Fruit fly (Drosophila melanogaster) whole organism, prepupa: ENCODE measurements around the gene CG14383.
A peak's percentile ranks its signal among the peaks of the same experiment; 100 is the strongest.

Experiments used
- Blimp-1 ChIP-seq: fragments of 200-800 bp; sonication (Bioruptor generic); optimal IDR thresholded peaks from 3 replicates; lab custom pipeline; 2017; ENCODE audit warnings: missing biosample characterization, missing genetic modification characterization, mild to moderate bottlenecking, moderate library complexity, missing genetic modification reagents
- CG10669 ChIP-seq: fragments of 200-800 bp; sonication (Bioruptor generic); optimal IDR thresholded peaks from 3 replicates; lab custom pipeline; 2018; ENCODE audit warnings: missing biosample characterization, mild to moderate bottlenecking, missing genetic modification characterization, moderate library complexity
- CG11294 ChIP-seq: fragments of 200-800 bp; sonication (Bioruptor generic); IDR thresholded peaks from 2 replicates; pipeline ENCODE4 v1.3.6; 2022; ENCODE audit warnings: missing biosample characterization, missing genetic modification characterization
- CG11762 ChIP-seq: fragments of 200-800 bp; sonication (Bioruptor generic); optimal IDR thresholded peaks from 3 replicates; lab custom pipeline; 2016; ENCODE audit warnings: missing biosample characterization, missing genetic modification characterization; ENCODE audit not compliant: insufficient read depth
- CG11902 ChIP-seq: fragments of 200-800 bp; sonication (Bioruptor generic); optimal IDR thresholded peaks from 3 replicates; lab custom pipeline; 2016; ENCODE audit warnings: missing biosample characterization, missing genetic modification characterization
- CG15336 ChIP-seq: fragments of 200-800 bp; sonication (Bioruptor generic); IDR thresholded peaks from 2 replicates; pipeline ENCODE4 v1.3.6; 2022; ENCODE audit warnings: missing biosample characterization, missing genetic modification characterization
- CG16779 ChIP-seq: fragments of 200-800 bp; sonication (Bioruptor generic); optimal IDR thresholded peaks from 3 replicates; lab custom pipeline; 2017; ENCODE audit warnings: missing biosample characterization, mild to moderate bottlenecking, missing genetic modification characterization
- CG3032 ChIP-seq: fragments of 200-800 bp; optimal IDR thresholded peaks from 2 replicates; lab custom pipeline; 2019; ENCODE audit warnings: missing biosample characterization, mild to moderate bottlenecking, missing genetic modification characterization, moderate library complexity
- CG32006 ChIP-seq: fragments of 200-800 bp; sonication (Bioruptor generic); optimal IDR thresholded peaks from 3 replicates; lab custom pipeline; 2017; ENCODE audit warnings: missing biosample characterization, mild to moderate bottlenecking, missing genetic modification characterization
- CG34406 ChIP-seq: fragments of 200-800 bp; sonication (Bioruptor generic); optimal IDR thresholded peaks from 3 replicates; lab custom pipeline; 2016; ENCODE audit warnings: missing biosample characterization, missing genetic modification characterization
- CG3919 ChIP-seq: fragments of 200-800 bp; sonication (Bioruptor generic); optimal IDR thresholded peaks from 3 replicates; lab custom pipeline; 2016; ENCODE audit warnings: missing biosample characterization, missing genetic modification characterization
- CG6163 ChIP-seq: fragments of 200-800 bp; sonication (Bioruptor generic); IDR thresholded peaks from 3 replicates; pipeline ENCODE4 v1.3.6; 2022; ENCODE audit warnings: missing biosample characterization, missing genetic modification characterization
- CG6276 ChIP-seq: fragments of 200-800 bp; sonication (Bioruptor generic); optimal IDR thresholded peaks from 2 replicates; lab custom pipeline; 2017; ENCODE audit warnings: missing biosample characterization, mild to moderate bottlenecking, missing genetic modification characterization
- CG6792 ChIP-seq: fragments of 200-800 bp; sonication (Bioruptor generic); optimal IDR thresholded peaks from 3 replicates; lab custom pipeline; 2016; ENCODE audit warnings: missing biosample characterization, missing genetic modification characterization
- CG6854 ChIP-seq: fragments of 200-800 bp; sonication (Bioruptor generic); optimal IDR thresholded peaks from 2 replicates; lab custom pipeline; 2017; ENCODE audit warnings: missing biosample characterization, mild to moderate bottlenecking, missing genetic modification characterization
- CG7368 ChIP-seq: fragments of 200-800 bp; sonication (Bioruptor generic); optimal IDR thresholded peaks from 3 replicates; lab custom pipeline; 2016; ENCODE audit warnings: missing biosample characterization, missing genetic modification characterization
- CG8319 ChIP-seq: fragments of 200-800 bp; sonication (Bioruptor generic); optimal IDR thresholded peaks from 3 replicates; lab custom pipeline; 2016; ENCODE audit warnings: missing biosample characterization, missing genetic modification characterization
- CG9139 ChIP-seq: fragments of 200-800 bp; sonication (Bioruptor generic); optimal IDR thresholded peaks from 3 replicates; lab custom pipeline; 2017; ENCODE audit warnings: missing biosample characterization, mild to moderate bottlenecking, missing genetic modification characterization
- Eip93F ChIP-seq: fragments of 200-800 bp; sonication (Bioruptor generic); optimal IDR thresholded peaks from 2 replicates; lab custom pipeline; 2016; ENCODE audit warnings: missing biosample characterization, mild to moderate bottlenecking, missing genetic modification characterization
- Ets21C ChIP-seq: fragments of 200-800 bp; sonication (Bioruptor generic); optimal IDR thresholded peaks from 3 replicates; lab custom pipeline; 2016; ENCODE audit warnings: missing biosample characterization, missing genetic modification characterization
- Ets96B ChIP-seq: fragments of 200-800 bp; optimal IDR thresholded peaks from 2 replicates; lab custom pipeline; 2019; ENCODE audit warnings: missing biosample characterization, mild to moderate bottlenecking, missing genetic modification characterization, moderate library complexity
- Gug ChIP-seq: fragments of 200-800 bp; sonication (Bioruptor generic); IDR thresholded peaks from 2 replicates; pipeline ENCODE4 v1.3.6; 2022; ENCODE audit warnings: missing biosample characterization, missing genetic modification characterization
- Hr38 ChIP-seq: sonication (Bioruptor generic); optimal IDR thresholded peaks from 2 replicates; lab custom pipeline; 2016; ENCODE audit warnings: missing biosample characterization, missing genetic modification characterization
- Hr39 ChIP-seq: fragments of 200-800 bp; sonication (Bioruptor generic); optimal IDR thresholded peaks from 2 replicates; lab custom pipeline; 2016; ENCODE audit warnings: missing biosample characterization, missing genetic modification characterization
- Hr4 ChIP-seq: fragments of 200-800 bp; sonication (Bioruptor generic); optimal IDR thresholded peaks from 3 replicates; lab custom pipeline; 2016; ENCODE audit warnings: missing biosample characterization, missing genetic modification characterization
- Lpt ChIP-seq: fragments of 200-800 bp; sonication (Bioruptor generic); optimal IDR thresholded peaks from 3 replicates; lab custom pipeline; 2016; ENCODE audit warnings: missing biosample characterization, missing genetic modification characterization
- Met ChIP-seq: fragments of 200-800 bp; sonication (Bioruptor generic); optimal IDR thresholded peaks from 3 replicates; lab custom pipeline; 2016; ENCODE audit warnings: missing biosample characterization, missing genetic modification characterization
- OdsH ChIP-seq: fragments of 200-800 bp; sonication (Bioruptor generic); optimal IDR thresholded peaks from 3 replicates; lab custom pipeline; 2016; ENCODE audit warnings: missing biosample characterization, missing genetic modification characterization
- Sox102F ChIP-seq: fragments of 200-800 bp; sonication (Bioruptor generic); optimal IDR thresholded peaks from 2 replicates; lab custom pipeline; 2016; ENCODE audit warnings: missing biosample characterization, mild to moderate bottlenecking, missing genetic modification characterization
- achi ChIP-seq: fragments of 200-800 bp; sonication (Bioruptor generic); optimal IDR thresholded peaks from 3 replicates; lab custom pipeline; 2016; ENCODE audit warnings: missing biosample characterization, missing genetic modification characterization
- dac ChIP-seq: fragments of 200-800 bp; sonication (Bioruptor generic); optimal IDR thresholded peaks from 2 replicates; lab custom pipeline; 2017; ENCODE audit warnings: missing biosample characterization, mild to moderate bottlenecking, missing genetic modification characterization
- dsx ChIP-seq: fragments of 200-800 bp; optimal IDR thresholded peaks from 3 replicates; lab custom pipeline; 2019; ENCODE audit warnings: missing biosample characterization, mild to moderate bottlenecking, missing genetic modification characterization, moderate library complexity; ENCODE audit not compliant: poor library complexity, severe bottlenecking
- eg ChIP-seq: fragments of 200-800 bp; sonication (Bioruptor generic); IDR thresholded peaks from 3 replicates; pipeline ENCODE4 v1.3.6; 2022; ENCODE audit warnings: missing biosample characterization, missing genetic modification characterization
- esn ChIP-seq: fragments of 200-800 bp; sonication (Bioruptor generic); optimal IDR thresholded peaks from 2 replicates; lab custom pipeline; 2016; ENCODE audit warnings: missing biosample characterization, mild to moderate bottlenecking, missing genetic modification characterization, moderate library complexity
- fd59A ChIP-seq: fragments of 200-800 bp; sonication (Bioruptor generic); optimal IDR thresholded peaks from 2 replicates; lab custom pipeline; 2017; ENCODE audit warnings: missing biosample characterization, mild to moderate bottlenecking, missing genetic modification characterization, missing genetic modification reagents
- fd85E ChIP-seq: fragments of 200-800 bp; sonication (Bioruptor generic); optimal IDR thresholded peaks from 3 replicates; lab custom pipeline; 2016; ENCODE audit warnings: missing biosample characterization, missing genetic modification characterization
- fkh ChIP-seq: fragments of 200-800 bp; sonication (Bioruptor generic); optimal IDR thresholded peaks from 3 replicates; lab custom pipeline; 2017; ENCODE audit warnings: missing biosample characterization, mild to moderate bottlenecking, missing genetic modification characterization, moderate library complexity
- lz ChIP-seq: fragments of 200-800 bp; sonication (Bioruptor generic); optimal IDR thresholded peaks from 3 replicates; lab custom pipeline; 2016; ENCODE audit warnings: missing biosample characterization, missing genetic modification characterization
- net ChIP-seq: fragments of 200-800 bp; sonication (Bioruptor generic); optimal IDR thresholded peaks from 3 replicates; lab custom pipeline; 2016; ENCODE audit warnings: missing biosample characterization, missing genetic modification characterization
- pdm3 ChIP-seq: fragments of 200-800 bp; sonication (Bioruptor generic); optimal IDR thresholded peaks from 3 replicates; lab custom pipeline; 2016; ENCODE audit warnings: missing biosample characterization, missing genetic modification characterization
- spab ChIP-seq: fragments of 200-800 bp; sonication (Bioruptor generic); optimal IDR thresholded peaks from 2 replicates; lab custom pipeline; 2017; ENCODE audit warnings: missing biosample characterization, mild to moderate bottlenecking, missing genetic modification characterization, missing genetic modification reagents
- ss ChIP-seq, 2 experiments: fragments of 200-800 bp; sonication (Bioruptor generic); optimal IDR thresholded peaks; 2 replicates in 1 of 2; 3 replicates in 1 of 2; lab custom pipeline; 2017 to 2018; ENCODE audit warnings: mild to moderate bottlenecking in 2 of 2, missing biosample characterization in 2 of 2, missing genetic modification characterization in 2 of 2, moderate library complexity in 1 of 2
- svp ChIP-seq: fragments of 200-800 bp; sonication (Bioruptor generic); peaks from one replicate; lab custom pipeline; 2016; ENCODE audit warnings: missing biosample characterization, missing genetic modification characterization
- vri ChIP-seq: fragments of 200-800 bp; sonication (Bioruptor generic); optimal IDR thresholded peaks from 3 replicates; lab custom pipeline; 2016; ENCODE audit warnings: missing biosample characterization, mild to moderate bottlenecking, missing genetic modification characterization

The CG14383 gene

dm6 chr3R:12982167-12982981 is 5.9 kb downstream of the CG14383 start (continued):
- TF ChIP-seq Ets21C (GFP tag; lab: Kevin White, UChicago) (no peak), CG10669 (GFP tag; lab: Kevin White, UChicago) (peak; percentile 76), fd85E (GFP tag; lab: Kevin White, UChicago) (peak; percentile 21), Eip93F (peak; percentile 43), ss (GFP tag; optimal IDR thresholded peaks at IDR 0.05; lab: Kevin White, UChicago) (peak; percentile 20 to 56), CG11294 (GFP tag; lab: Robert Waterston, UW) (0 out of 2 replicates have a peak, but pooled peaks have one; percentile 17), CG11902 (GFP tag; lab: Kevin White, UChicago) (peak; percentile 32), dsx (peak; percentile 44), CG8319 (GFP tag; lab: Kevin White, UChicago) (no peak)
- TF ChIP-seq, all 60 proteins: peak for 49

- TF ChIP-seq OdsH (GFP tag; lab: Kevin White, UChicago) (peak; percentile 77), Hr39 (peak; percentile 67), vri (GFP tag; lab: Kevin White, UChicago) (no peak), CG9139 (GFP tag; lab: Kevin White, UChicago) (peak; percentile 21), CG32006 (GFP tag; lab: Kevin White, UChicago) (peak; percentile 80), CG34406 (GFP tag; lab: Kevin White, UChicago) (peak; percentile 76), CG6854 (GFP tag; lab: Kevin White, UChicago) (no peak), CG8319 (GFP tag; lab: Kevin White, UChicago) (peak; percentile 59), Gug (GFP tag; lab: Robert Waterston, UW) (peak; percentile 64; the same call in 1 of the 2 replicates), CG16779 (tag; lab: Kevin White, UChicago) (peak; percentile 45), pdm3 (peak; percentile 67), CG6792 (GFP tag; lab: Kevin White, UChicago) (peak; percentile 76), CG11294 (GFP tag; lab: Robert Waterston, UW) (0 out of 2 replicates have a peak, but pooled peaks have one; percentile 67), dac (GFP tag; lab: Kevin White, UChicago) (peak; percentile 53), CG10669 (GFP tag; lab: Kevin White, UChicago) (peak; percentile 77), CG11902 (GFP tag; lab: Kevin White, UChicago) (peak; percentile 71), Blimp-1 (GFP tag; lab: Kevin White, UChicago) (peak; percentile 8), fd59A (peak; percentile 64), CG6276 (GFP tag; lab: Kevin White, UChicago) (peak; percentile 70), Hr38 (no peak), CG7368 (GFP tag; lab: Kevin White, UChicago) (peak; percentile 60), CG3919 (GFP tag; lab: Kevin White, UChicago) (peak; percentile 84), Eip93F (no peak), dsx (peak; percentile 40), Sox102F (GFP tag; lab: Kevin White, UChicago) (peak; percentile 68), Lpt (GFP tag; lab: Kevin White, UChicago) (peak; percentile 40), esn (GFP tag; lab: Kevin White, UChicago) (peak; percentile 85), Hr4 (GFP tag; lab: Kevin White, UChicago) (peak; percentile 68), ss (GFP tag; optimal IDR thresholded peaks at IDR 0.05; lab: Kevin White, UChicago) (peak; percentile 55 to 76), svp (GFP tag; lab: Kevin White, UChicago) (peak; percentile 89), fkh (GFP tag; lab: Kevin White, UChicago) (no peak), CG15336 (GFP tag; lab: Robert Waterston, UW) (peak; percentile 79), lz (GFP tag; lab: Kevin White, UChicago) (peak; percentile 80), eg (GFP tag; lab: Robert Waterston, UW) (peak; percentile 79), Met (GFP tag; lab: Kevin White, UChicago) (peak; percentile 77), CG6163 (GFP tag; lab: Robert Waterston, UW) (peak; percentile 62), CG3032 (tag; lab: Kevin White, UChicago) (peak; percentile 79), achi (GFP tag; lab: Kevin White, UChicago) (peak; percentile 68), Ets96B (peak; percentile 76), net (peak; percentile 81), CG11762 (GFP tag; lab: Kevin White, UChicago) (peak; percentile 76), spab (GFP tag; lab: Kevin White, UChicago) (peak; percentile 78)
Observed at dm6 chr3R:12981334-12982166, 6.8 kb downstream of the CG14383 start.
